Worm (Caenorhabditis elegans) whole organism, young adult: ENCODE data around the gene pek-1.
"Not testable (repeated sequence)": the region's sequence is repeated elsewhere in the genome, so short reads cannot be mapped to it uniquely, and the experiment has no call there.

Source experiments
- ekl-4 ChIP-seq: fragments of 200-800 bp; sonication (Bioruptor generic); IDR thresholded peaks from 2 replicates; pipeline ENCODE4 v1.3.6; 2022; ENCODE audit warnings: missing genetic modification reagents, missing genetic modification characterization, missing compliant biosample characterization
- madf-6 ChIP-seq: fragments of 200-800 bp; sonication (Bioruptor generic); IDR thresholded peaks from 2 replicates; pipeline ENCODE4 v1.3.6; 2022; ENCODE audit warnings: missing genetic modification reagents, missing genetic modification characterization, missing compliant biosample characterization
- mel-28 ChIP-seq: sonication (generic microtip); optimal IDR thresholded peaks from 2 replicates; lab custom pipeline; 2016; ENCODE audit warnings: borderline replicate concordance, mild to moderate bottlenecking, missing genetic modification characterization, missing compliant biosample characterization

DNA sequence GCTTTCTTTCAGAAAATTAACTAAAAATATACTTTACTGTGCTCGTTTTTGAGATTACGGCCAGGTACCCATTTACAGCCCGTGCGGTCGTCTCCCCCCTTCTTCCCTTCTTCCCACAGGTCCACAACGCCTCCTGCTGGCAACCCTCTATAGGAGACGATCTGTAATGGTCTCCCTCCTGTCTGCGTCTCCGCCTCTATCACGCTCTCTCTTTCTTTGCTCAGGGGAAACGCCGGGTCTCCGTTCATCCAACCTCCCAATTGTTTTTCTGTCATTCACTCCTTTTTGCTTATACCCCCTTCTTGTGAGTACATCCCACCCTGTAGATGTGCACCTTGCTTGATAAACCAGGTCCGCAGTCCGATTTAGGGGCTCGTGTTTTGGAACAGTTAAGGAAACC, 24.3 kb upstream of the pek-1 start:
- TF ChIP-seq ekl-4 (GFP tag; lab: Robert Waterston, UW); madf-6 (GFP tag; lab: Robert Waterston, UW); mel-28 (tag; lab: Kevin White, UChicago): not testable (repeated sequence)
